Worm (Caenorhabditis elegans) whole organism, young adult: Measurements from ENCODE around the gene gei-8.

Experiments
- C06A6.2 ChIP-seq: fragments of 200-800 bp; sonication (Bioruptor generic); conservative IDR thresholded peaks from 2 replicates; pipeline ENCODE4 v1.3.6; 2022; ENCODE audit warnings: missing genetic modification characterization, missing compliant biosample characterization
- K12H6.12 ChIP-seq: fragments of 200-800 bp; sonication (Bioruptor generic); optimal IDR thresholded peaks from 2 replicates; lab custom pipeline; 2018; ENCODE audit warnings: mild to moderate bottlenecking, missing genetic modification characterization, missing compliant biosample characterization
- ama-1 ChIP-seq, 3 experiments: fragments of 150-350 bp in 1 of 3; sonication (generic microtip) in 2 of 3; optimal IDR thresholded peaks; 2 replicates each; lab custom pipeline; 2014 to 2018; ENCODE audit warnings: missing biosample characterization in 2 of 3, missing genetic modification characterization in 2 of 3, missing genetic modification reagents in 2 of 3
- bed-2 ChIP-seq: fragments of 200-800 bp; sonication (Bioruptor generic); IDR thresholded peaks from 2 replicates; pipeline ENCODE4 v1.3.6; 2022; ENCODE audit warnings: missing genetic modification reagents, missing genetic modification characterization, missing compliant biosample characterization
- ceh-27 ChIP-seq: fragments of 200-800 bp; sonication (Bioruptor generic); optimal IDR thresholded peaks from 2 replicates; lab custom pipeline; 2018; ENCODE audit warnings: mild to moderate bottlenecking, missing genetic modification characterization, moderate library complexity, missing compliant biosample characterization
- nhr-90 ChIP-seq: sonication (generic microtip); optimal IDR thresholded peaks from 2 replicates; lab custom pipeline; 2016; ENCODE audit warnings: missing genotype, mild to moderate bottlenecking, missing genetic modification characterization, missing compliant biosample characterization
- pbrm-1 ChIP-seq: fragments of 200-800 bp; sonication (Bioruptor generic); IDR thresholded peaks from 2 replicates; pipeline ENCODE4 v1.3.6; 2022; ENCODE audit warnings: missing genetic modification reagents, missing genetic modification characterization, missing compliant biosample characterization
- sptf-2 ChIP-seq: fragments of 200-800 bp; sonication (Bioruptor generic); optimal IDR thresholded peaks from 2 replicates; lab custom pipeline; 2018; ENCODE audit warnings: mild to moderate bottlenecking, missing genetic modification characterization, missing compliant biosample characterization

ce11 chrIII:8148751-8149150, 27.7 kb upstream of the gei-8 start, which contains the start of gene D2007.2:
- no peak for TF ChIP-seq K12H6.12 (tag; lab: Kevin White, UChicago)
- TF ChIP-seq sptf-2, result no peak
- no peak for TF ChIP-seq ama-1 (optimal IDR thresholded peaks at IDR 0.05; lab: Kevin White, UChicago)
- no peak for TF ChIP-seq ama-1 (GFP tag; optimal IDR thresholded peaks at IDR 0.05; lab: Kevin White, UChicago)
- no peak for TF ChIP-seq nhr-90
- no peak for TF ChIP-seq ceh-27 (GFP tag; lab: Kevin White, UChicago)
- TF ChIP-seq C06A6.2 (GFP tag; lab: Robert Waterston, UW), result no peak
- no peak for TF ChIP-seq pbrm-1 (GFP tag; lab: Robert Waterston, UW)
- TF ChIP-seq bed-2 (GFP tag; lab: Robert Waterston, UW), result no peak
